Worm (Caenorhabditis elegans) whole organism, L1 larva: Measurements from ENCODE around the gene F53C3.6.

ENCODE experiments used
- mdl-1 ChIP-seq, 2 experiments: fragments of 150-350 bp; optimal IDR thresholded peaks; 2 replicates each; lab custom pipeline; 2014 to 2017; ENCODE audit warnings: missing biosample characterization in 2 of 2, missing genetic modification characterization in 2 of 2, inconsistent platforms in 1 of 2
- sox-4 ChIP-seq: sonication (generic microtip); optimal IDR thresholded peaks from 2 replicates; lab custom pipeline; 2016; ENCODE audit warnings: missing genetic modification characterization, missing compliant biosample characterization

- TF ChIP-seq mdl-1 (tag; optimal IDR thresholded peaks at IDR 0.05; lab: Kevin White, UChicago) = no peak
- no peak for TF ChIP-seq sox-4 (tag; lab: Kevin White, UChicago)
Measured at ce11 chrII:3922696-3923095, 24.8 kb downstream of the F53C3.6 start.
